Worm (Caenorhabditis elegans) whole organism, early embryonic: ENCODE results near the gene ubh-4.

ENCODE experiments used
- B0310.2 ChIP-seq: sonication (generic microtip); optimal IDR thresholded peaks from 2 replicates; lab custom pipeline; 2016; ENCODE audit warnings: mild to moderate bottlenecking, missing genetic modification characterization, missing compliant biosample characterization
- F13C5.2 ChIP-seq: sonication (generic microtip); optimal IDR thresholded peaks from 2 replicates; lab custom pipeline; 2017; ENCODE audit warnings: mild to moderate bottlenecking, missing genetic modification characterization, inconsistent platforms, missing compliant biosample characterization
- aly-1 ChIP-seq: sonication (generic microtip); optimal IDR thresholded peaks from 2 replicates; lab custom pipeline; 2016; ENCODE audit warnings: missing genetic modification characterization, missing compliant biosample characterization
- ama-1 ChIP-seq: fragments of 150-350 bp; optimal IDR thresholded peaks from 2 replicates; lab custom pipeline; 2014
- ceh-13 ChIP-seq: fragments of 200-800 bp; sonication (Bioruptor generic); optimal IDR thresholded peaks from 2 replicates; lab custom pipeline; 2018; ENCODE audit warnings: mild to moderate bottlenecking, missing genetic modification characterization, missing compliant biosample characterization
- ceh-36 ChIP-seq: sonication (generic microtip); optimal IDR thresholded peaks from 2 replicates; lab custom pipeline; 2016; ENCODE audit warnings: missing genetic modification characterization, inconsistent platforms, missing compliant biosample characterization
- ets-7 ChIP-seq: sonication (generic microtip); optimal IDR thresholded peaks from 2 replicates; lab custom pipeline; 2016; ENCODE audit warnings: missing genotype, missing genetic modification characterization, missing compliant biosample characterization
- flt-1 ChIP-seq: fragments of 200-800 bp; sonication (Bioruptor generic); IDR thresholded peaks from 2 replicates; pipeline ENCODE4 v1.3.6; 2022; ENCODE audit warnings: missing genetic modification characterization, missing compliant biosample characterization
- hmbx-1 ChIP-seq: sonication (generic microtip); optimal IDR thresholded peaks from 2 replicates; lab custom pipeline; 2016; ENCODE audit warnings: mild to moderate bottlenecking, missing genetic modification characterization, missing compliant biosample characterization
- hmg-4 ChIP-seq: fragments of 200-800 bp; sonication (Bioruptor generic); optimal IDR thresholded peaks from 2 replicates; lab custom pipeline; 2018; ENCODE audit warnings: mild to moderate bottlenecking, missing genetic modification characterization, missing compliant biosample characterization
- hnd-1 ChIP-seq: sonication (generic microtip); optimal IDR thresholded peaks from 2 replicates; lab custom pipeline; 2016; ENCODE audit warnings: missing genetic modification characterization, missing compliant biosample characterization
- pes-1 ChIP-seq: fragments of 200-800 bp; sonication (Bioruptor generic); IDR thresholded peaks from 2 replicates; pipeline ENCODE4 v1.3.6; 2022; ENCODE audit warnings: missing genetic modification reagents, missing genetic modification characterization, missing compliant biosample characterization
- scrt-1 ChIP-seq: fragments of 200-800 bp; sonication (Bioruptor generic); IDR thresholded peaks from 2 replicates; pipeline ENCODE4 v1.3.6; 2022; ENCODE audit warnings: missing genetic modification characterization, missing compliant biosample characterization
- sea-1 ChIP-seq: fragments of 200-800 bp; sonication (Bioruptor generic); conservative IDR thresholded peaks from 2 replicates; pipeline ENCODE4 v1.3.6; 2022; ENCODE audit warnings: missing genetic modification characterization, missing compliant biosample characterization
- tbx-11 ChIP-seq: fragments of 200-800 bp; sonication (Bioruptor generic); IDR thresholded peaks from 2 replicates; pipeline ENCODE4 v1.3.6; 2022; ENCODE audit warnings: missing genetic modification characterization, missing compliant biosample characterization
- tbx-37 ChIP-seq: fragments of 200-800 bp; sonication (Bioruptor generic); conservative IDR thresholded peaks from 2 replicates; pipeline ENCODE4 v1.3.6; 2022; ENCODE audit warnings: missing genetic modification reagents, missing genetic modification characterization, missing compliant biosample characterization
- tra-4 ChIP-seq: sonication (generic microtip); optimal IDR thresholded peaks from 2 replicates; lab custom pipeline; 2017; ENCODE audit warnings: missing genetic modification characterization, missing compliant biosample characterization

Gene ubh-4

DNA sequence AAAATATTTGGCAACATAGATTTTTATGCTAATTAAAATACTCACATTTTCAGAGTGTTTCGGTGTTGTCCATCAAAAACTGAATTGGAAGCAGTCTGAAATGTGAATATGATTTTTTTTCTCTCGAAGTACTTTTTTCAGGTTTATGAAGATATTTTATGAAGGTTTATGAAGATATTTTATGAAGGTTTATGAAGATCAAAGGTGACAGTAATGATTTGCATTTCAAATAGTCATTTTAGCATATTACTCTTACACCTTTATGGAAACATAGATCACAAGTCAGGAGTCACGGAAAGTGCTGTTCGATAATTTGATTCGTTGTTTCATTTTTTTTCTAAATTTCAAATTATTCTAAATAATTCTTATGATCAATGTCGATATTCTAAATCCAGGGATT lies 35.2 kb downstream of the ubh-4 start, which contains the start of gene pgp-11:
pgp-11 (minus strand) TSS at position 101 of the 400 bp plus-strand sequence.
- TF ChIP-seq ets-7 (tag; lab: Kevin White, UChicago) = no peak
- no peak for TF ChIP-seq tbx-11 (GFP tag; lab: Robert Waterston, UW)
- no peak for TF ChIP-seq tbx-37
- TF ChIP-seq sea-1 (GFP tag; lab: Robert Waterston, UW) = no peak
- no peak for TF ChIP-seq B0310.2 (tag; lab: Kevin White, UChicago)
- no peak for TF ChIP-seq aly-1 (tag; lab: Kevin White, UChicago)
- no peak for TF ChIP-seq ama-1 (lab: Kevin White, UChicago)
- no peak for TF ChIP-seq scrt-1 (GFP tag; lab: Robert Waterston, UW)
- TF ChIP-seq hmbx-1 (tag; lab: Kevin White, UChicago) = no peak
- no peak for TF ChIP-seq hnd-1 (tag; lab: Kevin White, UChicago)
- no peak for TF ChIP-seq flt-1

DNA sequence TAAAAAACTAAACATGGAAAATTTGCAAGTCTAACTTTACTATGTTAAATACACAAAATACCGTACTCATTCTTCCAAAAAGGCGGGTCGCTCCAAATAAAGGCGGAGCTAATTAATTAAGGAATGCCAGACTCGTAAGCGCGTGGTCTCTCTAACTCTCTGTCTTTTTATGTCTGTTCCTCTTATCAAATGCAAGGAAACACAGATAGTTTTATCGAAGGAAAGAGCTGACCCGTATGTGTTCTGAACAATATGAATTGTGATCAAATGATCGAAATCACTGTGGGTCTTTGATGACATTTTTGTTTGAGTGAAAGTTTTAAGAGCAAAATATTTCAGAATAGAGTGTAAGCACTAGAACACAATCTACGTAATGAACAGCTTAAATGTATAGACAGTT lies 38.0 kb downstream of the ubh-4 start:
- TF ChIP-seq hmg-4 (no peak), pes-1 (GFP tag; lab: Robert Waterston, UW) (no peak), ets-7 (tag; lab: Kevin White, UChicago) (no peak), B0310.2 (tag; lab: Kevin White, UChicago) (no peak), hnd-1 (tag; lab: Kevin White, UChicago) (no peak), aly-1 (tag; lab: Kevin White, UChicago) (no peak), hmbx-1 (tag; lab: Kevin White, UChicago) (no peak), F13C5.2 (no peak), tbx-11 (GFP tag; lab: Robert Waterston, UW) (no peak), tra-4 (no peak), tbx-37 (no peak), flt-1 (no peak), ama-1 (lab: Kevin White, UChicago) (no peak), ceh-36 (tag; lab: Kevin White, UChicago) (no peak), ceh-13 (GFP tag; lab: Kevin White, UChicago) (no peak), scrt-1 (GFP tag; lab: Robert Waterston, UW) (no peak), sea-1 (GFP tag; lab: Robert Waterston, UW) (no peak)

DNA sequence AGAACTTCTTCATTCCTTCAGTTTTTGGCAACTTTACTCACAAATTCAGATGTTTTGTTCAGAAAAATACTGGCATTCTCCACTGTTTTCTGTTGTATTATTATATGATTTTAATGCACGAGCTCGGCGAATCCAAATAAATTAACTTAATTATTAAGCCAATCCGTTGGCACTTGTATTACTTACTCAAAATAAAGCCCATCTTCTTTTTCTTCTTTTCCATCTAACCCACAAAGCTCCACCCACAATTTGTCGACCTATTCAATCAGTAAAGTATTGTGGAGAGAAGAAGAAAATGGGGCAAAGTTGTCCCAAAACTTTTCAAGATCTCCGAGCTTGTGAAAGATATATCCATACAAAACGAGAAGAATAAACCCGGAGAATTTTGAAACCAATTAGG lies 48.1 kb downstream of the ubh-4 start:
- TF ChIP-seq F13C5.2 = no peak
- TF ChIP-seq ceh-36 (tag; lab: Kevin White, UChicago) = no peak
- TF ChIP-seq aly-1 (tag; lab: Kevin White, UChicago) = no peak
- TF ChIP-seq flt-1 = no peak
- TF ChIP-seq hnd-1 (tag; lab: Kevin White, UChicago) = no peak
- no peak for TF ChIP-seq ceh-13 (GFP tag; lab: Kevin White, UChicago)
- TF ChIP-seq ama-1 (lab: Kevin White, UChicago) = no peak
- TF ChIP-seq ets-7 (tag; lab: Kevin White, UChicago) = no peak
- no peak for TF ChIP-seq hmbx-1 (tag; lab: Kevin White, UChicago)
- no peak for TF ChIP-seq tra-4
- TF ChIP-seq tbx-11 (GFP tag; lab: Robert Waterston, UW) = no peak
- no peak for TF ChIP-seq pes-1 (GFP tag; lab: Robert Waterston, UW)
- no peak for TF ChIP-seq tbx-37
- no peak for TF ChIP-seq sea-1 (GFP tag; lab: Robert Waterston, UW)

DNA sequence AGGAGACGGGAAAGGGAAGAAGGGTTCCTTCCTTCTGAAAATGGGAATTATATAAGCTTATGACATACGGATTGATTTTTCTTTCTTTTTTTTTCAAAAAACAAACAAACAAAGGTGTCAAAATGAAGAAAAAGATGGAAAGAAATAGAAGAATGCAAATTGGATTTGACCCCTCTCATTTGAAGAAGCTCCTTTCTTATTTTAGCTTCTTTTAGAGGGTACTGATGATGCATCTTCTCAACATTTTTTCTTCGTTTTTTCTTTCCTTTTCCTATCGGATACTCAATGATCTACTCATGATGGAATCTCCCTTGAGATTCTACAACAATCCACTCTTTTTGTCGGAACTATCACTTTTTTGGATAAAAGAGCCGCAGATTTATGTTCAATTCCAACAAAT lies 49.2 kb downstream of the ubh-4 start:
- TF ChIP-seq B0310.2 (tag; lab: Kevin White, UChicago) (no peak), ets-7 (tag; lab: Kevin White, UChicago) (no peak), hmg-4 (no peak), tra-4 (no peak), ama-1 (lab: Kevin White, UChicago) (no peak), tbx-37 (no peak), F13C5.2 (no peak), hmbx-1 (tag; lab: Kevin White, UChicago) (no peak), ceh-13 (GFP tag; lab: Kevin White, UChicago) (no peak), tbx-11 (GFP tag; lab: Robert Waterston, UW) (no peak), ceh-36 (tag; lab: Kevin White, UChicago) (no peak), aly-1 (tag; lab: Kevin White, UChicago) (no peak), scrt-1 (GFP tag; lab: Robert Waterston, UW) (no peak)
